Worm (Caenorhabditis elegans) whole organism, L3 larva: ENCODE results near the gene C39B10.4.

Source experiments
- ZK546.5 ChIP-seq: sonication (generic microtip); optimal IDR thresholded peaks from 2 replicates; lab custom pipeline; 2017; ENCODE audit warnings: missing biosample characterization, missing genetic modification characterization
- aly-2 ChIP-seq: fragments of 150-350 bp; optimal IDR thresholded peaks from 2 replicates; lab custom pipeline; 2014; ENCODE audit warnings: missing biosample characterization, missing genetic modification characterization
- ama-1 ChIP-seq: fragments of 150-350 bp; optimal IDR thresholded peaks from 2 replicates; lab custom pipeline; 2018
- ceh-82 ChIP-seq: fragments of 150-350 bp; optimal IDR thresholded peaks from 2 replicates; lab custom pipeline; 2014; ENCODE audit warnings: missing biosample characterization, missing genetic modification characterization
- ceh-9 ChIP-seq: sonication (generic microtip); optimal IDR thresholded peaks from 2 replicates; lab custom pipeline; 2018; ENCODE audit warnings: missing biosample characterization, missing genetic modification characterization
- elt-1 ChIP-seq: fragments of 150-350 bp; optimal IDR thresholded peaks from 2 replicates; lab custom pipeline; 2014; ENCODE audit warnings: missing biosample characterization, missing genetic modification characterization
- elt-2 ChIP-seq: sonication (generic microtip); optimal IDR thresholded peaks from 2 replicates; lab custom pipeline; 2016; ENCODE audit warnings: missing genetic modification reagents, mild to moderate bottlenecking, missing genetic modification characterization, missing compliant biosample characterization
- fkh-2 ChIP-seq: fragments of 150-350 bp; optimal IDR thresholded peaks from 2 replicates; lab custom pipeline; 2014; ENCODE audit warnings: missing biosample characterization, missing genetic modification reagents, missing genetic modification characterization
- fos-1 ChIP-seq: fragments of 150-350 bp; optimal IDR thresholded peaks from 2 replicates; lab custom pipeline; 2014; ENCODE audit warnings: missing biosample characterization, missing genetic modification characterization
- hmg-11 ChIP-seq: sonication (generic microtip); optimal IDR thresholded peaks from 2 replicates; lab custom pipeline; 2016; ENCODE audit warnings: missing genetic modification characterization, missing compliant biosample characterization
- jun-1 ChIP-seq: fragments of 150-350 bp; optimal IDR thresholded peaks from 2 replicates; lab custom pipeline; 2014; ENCODE audit warnings: missing biosample characterization, missing genetic modification reagents, missing genetic modification characterization
- lin-39 ChIP-seq: fragments of 150-350 bp; optimal IDR thresholded peaks from 2 replicates; lab custom pipeline; 2018; ENCODE audit warnings: missing biosample characterization, missing genetic modification reagents, missing genetic modification characterization
- lsy-12 ChIP-seq: sonication (generic microtip); optimal IDR thresholded peaks from 2 replicates; lab custom pipeline; 2016; ENCODE audit warnings: mild to moderate bottlenecking, missing genetic modification characterization, missing compliant biosample characterization
- mdl-1 ChIP-seq: fragments of 150-350 bp; optimal IDR thresholded peaks from 2 replicates; lab custom pipeline; 2014; ENCODE audit warnings: missing biosample characterization, missing genetic modification characterization
- mml-1 ChIP-seq: fragments of 150-350 bp; sonication (generic microtip); optimal IDR thresholded peaks from 3 replicates; lab custom pipeline; 2014; ENCODE audit warnings: missing biosample characterization, missing genetic modification characterization
- nfya-1 ChIP-seq: sonication (generic microtip); optimal IDR thresholded peaks from 2 replicates; lab custom pipeline; 2017; ENCODE audit warnings: missing genetic modification characterization, mild to moderate bottlenecking, missing compliant biosample characterization, antibody characterized with exemption, moderate library complexity; ENCODE audit not compliant: insufficient read depth
- nhr-11 ChIP-seq: fragments of 150-350 bp; optimal IDR thresholded peaks from 2 replicates; lab custom pipeline; 2014; ENCODE audit warnings: missing biosample characterization, missing genetic modification characterization
- nhr-12 ChIP-seq: fragments of 150-350 bp; optimal IDR thresholded peaks from 2 replicates; lab custom pipeline; 2014; ENCODE audit warnings: missing biosample characterization, missing genetic modification characterization
- nhr-23 ChIP-seq: fragments of 150-350 bp; optimal IDR thresholded peaks from 2 replicates; lab custom pipeline; 2014; ENCODE audit warnings: missing biosample characterization, missing genetic modification reagents, missing genetic modification characterization
- nhr-25 ChIP-seq: sonication (generic microtip); optimal IDR thresholded peaks from 2 replicates; lab custom pipeline; 2017; ENCODE audit warnings: missing biosample characterization, missing genetic modification characterization
- nhr-28 ChIP-seq: fragments of 150-350 bp; optimal IDR thresholded peaks from 2 replicates; lab custom pipeline; 2014; ENCODE audit warnings: missing biosample characterization, missing genetic modification characterization
- nhr-43 ChIP-seq: sonication (generic microtip); optimal IDR thresholded peaks from 2 replicates; lab custom pipeline; 2016; ENCODE audit warnings: mild to moderate bottlenecking, missing genetic modification characterization, missing compliant biosample characterization; ENCODE audit not compliant: poor library complexity, severe bottlenecking
- nhr-67 ChIP-seq: fragments of 150-350 bp; optimal IDR thresholded peaks from 2 replicates; lab custom pipeline; 2014; ENCODE audit warnings: missing biosample characterization, missing genetic modification characterization
- nhr-76 ChIP-seq: fragments of 150-350 bp; sonication (generic microtip); optimal IDR thresholded peaks from 5 replicates; lab custom pipeline; 2014; ENCODE audit warnings: missing biosample characterization, missing genetic modification characterization
- nhr-77 ChIP-seq: fragments of 150-350 bp; optimal IDR thresholded peaks from 2 replicates; lab custom pipeline; 2014; ENCODE audit warnings: missing biosample characterization, missing genetic modification characterization
- pha-4 ChIP-seq: fragments of 150-350 bp; optimal IDR thresholded peaks from 2 replicates; lab custom pipeline; 2014; ENCODE audit warnings: missing biosample characterization, missing genetic modification reagents, missing genetic modification characterization
- pqm-1 ChIP-seq: fragments of 150-350 bp; optimal IDR thresholded peaks from 2 replicates; lab custom pipeline; 2017; ENCODE audit warnings: missing biosample characterization, missing genetic modification characterization, inconsistent platforms
- sea-2 ChIP-seq: fragments of 150-350 bp; sonication (generic microtip); optimal IDR thresholded peaks from 4 replicates; lab custom pipeline; 2014; ENCODE audit warnings: missing biosample characterization, missing genetic modification reagents, missing genetic modification characterization
- skn-1 ChIP-seq: fragments of 150-350 bp; optimal IDR thresholded peaks from 2 replicates; lab custom pipeline; 2014; ENCODE audit warnings: missing biosample characterization, missing genetic modification characterization
- snpc-4 ChIP-seq: fragments of 150-350 bp; optimal IDR thresholded peaks from 2 replicates; lab custom pipeline; 2014; ENCODE audit warnings: missing biosample characterization, missing genetic modification characterization
- tbx-2 ChIP-seq: sonication (generic microtip); optimal IDR thresholded peaks from 2 replicates; lab custom pipeline; 2016; ENCODE audit warnings: mild to moderate bottlenecking, missing genetic modification characterization, missing compliant biosample characterization
- unc-39 ChIP-seq: sonication (generic microtip); optimal IDR thresholded peaks from 4 replicates; lab custom pipeline; 2017; ENCODE audit warnings: missing biosample characterization, missing genetic modification characterization
- unc-62 ChIP-seq: fragments of 150-350 bp; sonication (generic microtip); optimal IDR thresholded peaks from 4 replicates; lab custom pipeline; 2014; ENCODE audit warnings: missing biosample characterization, missing genetic modification reagents, missing genetic modification characterization
- zag-1 ChIP-seq: fragments of 150-350 bp; optimal IDR thresholded peaks from 2 replicates; lab custom pipeline; 2014; ENCODE audit warnings: missing biosample characterization, missing genetic modification characterization
- ztf-11 ChIP-seq: fragments of 150-350 bp; optimal IDR thresholded peaks from 2 replicates; lab custom pipeline; 2014; ENCODE audit warnings: missing biosample characterization, missing genetic modification characterization
- ztf-4 ChIP-seq: fragments of 150-350 bp; optimal IDR thresholded peaks from 2 replicates; lab custom pipeline; 2014; ENCODE audit warnings: missing biosample characterization, missing genetic modification characterization

The C39B10.4 gene

DNA sequence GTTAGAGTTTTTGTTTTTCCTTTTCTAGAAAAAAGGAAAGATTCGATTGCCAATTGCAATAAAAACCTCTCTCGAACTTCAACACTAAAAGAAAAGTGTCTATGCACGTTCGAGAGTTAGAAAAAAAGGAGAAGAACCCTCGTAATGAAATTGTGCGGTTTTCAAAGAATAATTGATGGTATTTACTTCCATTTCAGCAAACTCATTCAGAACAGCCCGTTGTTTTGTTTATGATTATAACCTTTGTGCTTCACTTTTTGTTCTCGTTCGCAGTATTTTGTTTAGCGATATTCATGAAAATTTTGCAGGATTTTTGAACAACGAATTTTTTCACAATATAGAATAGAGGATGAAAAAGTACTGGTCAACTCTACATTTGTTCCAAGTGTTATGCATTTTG lies 9.2 kb downstream of the C39B10.4 start, which contains the start of gene lgc-41:
lgc-41 (plus strand) TSS at position 301 of the 400 bp plus-strand sequence.
- TF ChIP-seq mdl-1 (tag; lab: Kevin White, UChicago) = no peak
- TF ChIP-seq nhr-25 (tag; lab: Kevin White, UChicago) = no peak
- TF ChIP-seq tbx-2 (tag; lab: Kevin White, UChicago) = no peak
- TF ChIP-seq hmg-11 (tag; lab: Kevin White, UChicago) = no peak
- TF ChIP-seq nhr-12 = no peak
- no peak for TF ChIP-seq nhr-23
- no peak for TF ChIP-seq nhr-67 (tag; lab: Kevin White, UChicago)
- TF ChIP-seq fkh-2 = no peak
- no peak for TF ChIP-seq nhr-28 (tag; lab: Kevin White, UChicago)
- no peak for TF ChIP-seq lin-39 (tag; lab: Kevin White, UChicago)
- no peak for TF ChIP-seq nhr-11 (tag; lab: Kevin White, UChicago)
- no peak for TF ChIP-seq ztf-11 (tag; lab: Kevin White, UChicago)
- no peak for TF ChIP-seq pha-4 (tag; lab: Kevin White, UChicago)
- no peak for TF ChIP-seq elt-1 (tag; lab: Kevin White, UChicago)
- TF ChIP-seq unc-39 (tag; lab: Kevin White, UChicago) = no peak
- no peak for TF ChIP-seq nhr-77
- no peak for TF ChIP-seq jun-1 (tag; lab: Kevin White, UChicago)
- TF ChIP-seq fos-1 (tag; lab: Kevin White, UChicago) = no peak
- TF ChIP-seq skn-1 (tag; lab: Kevin White, UChicago) = no peak

ce11 chrX:10462391-10462790 lies 17.6 kb downstream of the C39B10.4 start:
- TF ChIP-seq nhr-67 (tag; lab: Kevin White, UChicago) = no peak
- no peak for TF ChIP-seq mdl-1 (tag; lab: Kevin White, UChicago)
- no peak for TF ChIP-seq ceh-9 (tag; lab: Kevin White, UChicago)
- TF ChIP-seq sea-2 = no peak
- TF ChIP-seq nhr-23 = no peak
- TF ChIP-seq nfya-1 (tag; lab: Kevin White, UChicago) = no peak
- TF ChIP-seq nhr-43 (tag; lab: Kevin White, UChicago) = no peak
- TF ChIP-seq nhr-12 = no peak

DNA sequence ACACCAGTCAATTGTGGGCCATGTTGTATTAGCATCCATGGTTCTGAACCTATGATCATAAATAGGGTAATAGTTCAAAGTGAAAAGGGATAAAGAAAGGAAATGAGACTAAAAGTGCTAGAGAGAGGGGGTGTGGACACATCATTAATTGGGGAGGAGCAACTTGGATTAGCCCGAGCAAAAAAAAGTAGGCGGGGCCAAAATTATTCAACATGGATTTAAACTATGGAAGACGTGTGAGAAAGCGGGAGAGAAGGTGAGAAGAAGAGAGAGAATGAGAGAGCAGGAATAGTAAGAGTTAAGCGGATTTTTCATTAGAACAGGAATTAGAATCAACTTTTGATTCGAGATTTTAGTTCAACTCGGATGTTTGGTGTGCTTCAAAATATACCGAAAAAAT lies 18.7 kb downstream of the C39B10.4 start, which contains the start of gene C39B10.1:
C39B10.1 (minus strand) TSS at position 101 of the 400 bp plus-strand sequence.
- TF ChIP-seq nhr-67 (tag; lab: Kevin White, UChicago) = no peak
- no peak for TF ChIP-seq jun-1 (tag; lab: Kevin White, UChicago)
- no peak for TF ChIP-seq nhr-76 (tag; lab: Kevin White, UChicago)
- no peak for TF ChIP-seq lsy-12 (tag; lab: Kevin White, UChicago)
- TF ChIP-seq ceh-9 (tag; lab: Kevin White, UChicago) = no peak
- TF ChIP-seq unc-62 (GFP tag; lab: Kevin White, UChicago) = no peak
- TF ChIP-seq mml-1 (tag; lab: Kevin White, UChicago) = no peak
- TF ChIP-seq nhr-23 = no peak
- no peak for TF ChIP-seq ztf-11 (tag; lab: Kevin White, UChicago)
- no peak for TF ChIP-seq nfya-1 (tag; lab: Kevin White, UChicago)
- TF ChIP-seq zag-1 (tag; lab: Kevin White, UChicago) = no peak
- no peak for TF ChIP-seq ztf-4
- TF ChIP-seq pqm-1 (tag; lab: Kevin White, UChicago) = no peak
- TF ChIP-seq ceh-82 = no peak
- TF ChIP-seq pha-4 (tag; lab: Kevin White, UChicago) = no peak
- no peak for TF ChIP-seq aly-2 (tag; lab: Kevin White, UChicago)
- TF ChIP-seq mdl-1 (tag; lab: Kevin White, UChicago) = no peak
- TF ChIP-seq ZK546.5 = no peak
- no peak for TF ChIP-seq ama-1 (lab: Kevin White, UChicago)

DNA sequence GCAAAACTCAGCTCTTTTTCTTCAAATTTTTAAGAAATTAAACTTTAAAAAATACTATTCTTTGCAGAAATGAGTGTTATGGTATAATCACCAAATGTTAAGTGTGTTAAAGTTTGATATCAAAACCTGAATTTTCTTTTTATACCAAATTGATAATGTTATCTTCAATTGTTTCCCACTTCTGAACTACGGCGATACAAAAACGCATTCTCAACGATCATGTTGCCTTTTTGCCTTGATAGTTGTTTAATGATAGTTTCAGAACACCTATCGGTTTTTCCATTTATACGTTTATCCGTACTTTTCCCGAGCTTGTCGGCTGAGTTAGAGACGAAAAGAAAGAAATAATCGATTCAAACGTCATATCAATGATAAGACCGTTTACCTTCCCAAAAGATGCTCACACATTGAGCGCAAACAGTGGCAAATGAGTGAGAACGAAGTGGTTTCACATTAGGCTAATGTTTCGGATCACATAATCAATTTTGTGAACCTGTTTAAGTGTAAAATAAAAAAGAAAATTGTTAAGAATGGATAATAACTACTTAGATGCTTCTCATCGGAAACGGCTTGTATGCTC lies 30.3 kb downstream of the C39B10.4 start, which contains the start of gene elt-4:
elt-4 (plus strand) TSS at position 530 of the 580 bp plus-strand sequence.
- TF ChIP-seq pqm-1 (tag; lab: Kevin White, UChicago) (peak; percentile 57), sea-2 (no peak)

DNA sequence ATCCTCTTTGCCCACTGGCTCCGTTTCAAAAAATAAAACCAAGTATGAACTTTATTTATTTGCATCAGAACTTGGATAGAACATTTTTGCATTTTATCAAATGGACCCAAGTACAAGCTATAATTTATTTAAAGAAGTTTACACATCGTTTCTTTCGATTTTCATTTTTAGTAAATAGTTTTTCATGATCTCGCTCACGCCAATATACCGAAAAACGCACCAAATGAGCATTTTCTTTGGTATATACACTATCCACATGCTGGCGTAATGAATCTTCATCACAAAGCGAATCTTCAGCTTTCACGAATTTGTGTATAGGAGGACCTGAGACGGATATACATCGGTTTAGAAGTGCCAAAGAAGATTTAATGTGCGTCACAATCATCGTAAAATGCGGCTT lies 31.8 kb downstream of the C39B10.4 start, which contains the start of gene C39B10.7:
C39B10.7 (plus strand) TSS at position 301 of the 400 bp plus-strand sequence.
- TF ChIP-seq elt-2 (tag; lab: Kevin White, UChicago) (no peak), ztf-11 (tag; lab: Kevin White, UChicago) (no peak), ama-1 (lab: Kevin White, UChicago) (no peak), sea-2 (no peak), zag-1 (tag; lab: Kevin White, UChicago) (no peak), lsy-12 (tag; lab: Kevin White, UChicago) (no peak), nhr-25 (tag; lab: Kevin White, UChicago) (no peak), nhr-67 (tag; lab: Kevin White, UChicago) (no peak), snpc-4 (tag; lab: Kevin White, UChicago) (no peak), fkh-2 (no peak)
